Fruit fly (Drosophila melanogaster) whole organism, larva: ENCODE measurements around the gene Stip1.

ENCODE experiments used
- noc ChIP-seq: fragments of 200-800 bp; sonication (Bioruptor generic); optimal IDR thresholded peaks from 3 replicates; lab custom pipeline; 2019; ENCODE audit warnings: missing biosample characterization, mild to moderate bottlenecking, missing genetic modification characterization, moderate library complexity

Gene Stip1

dm6 chr2L:305646-306045 lies 10.7 kb downstream of the Stip1 start, which contains the start of gene Plc21C:
Gene Plc21C, plus strand, starts transcription at chr2L:305935.
- TF ChIP-seq noc (tag; lab: Kevin White, UChicago): peak; percentile 24

- TF ChIP-seq noc (tag; lab: Kevin White, UChicago): no peak
Measured at dm6 chr2L:306188-306927, 11.4 kb downstream of the Stip1 start.

dm6 chr2L:307129-307528 lies 12.2 kb downstream of the Stip1 start:
- TF ChIP-seq noc (tag; lab: Kevin White, UChicago): no peak

dm6 chr2L:308194-308706 lies 13.3 kb downstream of the Stip1 start:
- TF ChIP-seq noc (tag; lab: Kevin White, UChicago): no peak

- peak; percentile 10 for TF ChIP-seq noc (tag; lab: Kevin White, UChicago)
Measured at dm6 chr2L:309177-309576, 14.3 kb downstream of the Stip1 start.

dm6 chr2L:309812-310431 lies 15.0 kb downstream of the Stip1 start:
- TF ChIP-seq noc (tag; lab: Kevin White, UChicago): no peak

- no peak for TF ChIP-seq noc (tag; lab: Kevin White, UChicago)
Measured at dm6 chr2L:319159-319558, 24.2 kb downstream of the Stip1 start, which contains the start of gene CG11912. Gene CG11912, minus strand, starts transcription at chr2L:319259.

dm6 chr2L:319745-320144 lies 24.8 kb downstream of the Stip1 start:
- no peak for TF ChIP-seq noc (tag; lab: Kevin White, UChicago)

dm6 chr2L:321148-321547 lies 26.2 kb downstream of the Stip1 start, which contains the start of gene CG11911:
Gene CG11911, minus strand, starts transcription at chr2L:321248.
- no peak for TF ChIP-seq noc (tag; lab: Kevin White, UChicago)

- no peak for TF ChIP-seq noc (tag; lab: Kevin White, UChicago)
Measured at dm6 chr2L:321793-322192, 26.9 kb downstream of the Stip1 start, which contains the start of gene CG33127. Gene CG33127, plus strand, starts transcription at chr2L:322101.

- TF ChIP-seq noc (tag; lab: Kevin White, UChicago): peak; percentile 64
Measured at dm6 chr2L:322915-323314, 28.0 kb downstream of the Stip1 start.

- no peak for TF ChIP-seq noc (tag; lab: Kevin White, UChicago)
Measured at dm6 chr2L:329661-330060, 34.7 kb downstream of the Stip1 start, which contains the start of gene CG43755. Gene CG43755, minus strand, starts transcription at chr2L:329761.

dm6 chr2L:332235-332634 lies 37.3 kb downstream of the Stip1 start, which contains the start of gene CG31921:
Gene CG31921, minus strand, starts transcription at chr2L:332335.
- TF ChIP-seq noc (tag; lab: Kevin White, UChicago): no peak

- TF ChIP-seq noc (tag; lab: Kevin White, UChicago): no peak
Measured at dm6 chr2L:346781-347180, 51.9 kb downstream of the Stip1 start.
